Worm (Caenorhabditis elegans) whole organism, late embryonic: ENCODE measurements around the gene pmpl-1.

Experiments used
- C08G9.2 ChIP-seq: sonication (generic microtip); optimal IDR thresholded peaks from 2 replicates; lab custom pipeline; 2016; ENCODE audit warnings: mild to moderate bottlenecking, missing genetic modification characterization, moderate library complexity, missing compliant biosample characterization
- C38D4.7 ChIP-seq: fragments of 200-800 bp; sonication (Bioruptor generic); optimal IDR thresholded peaks from 2 replicates; lab custom pipeline; 2018; ENCODE audit warnings: mild to moderate bottlenecking, missing genetic modification characterization, moderate library complexity, missing compliant biosample characterization
- T23F11.4 ChIP-seq: fragments of 200-800 bp; sonication (Bioruptor generic); optimal IDR thresholded peaks from 2 replicates; lab custom pipeline; 2018; ENCODE audit warnings: mild to moderate bottlenecking, missing genetic modification characterization, missing compliant biosample characterization
- ama-1 ChIP-seq: fragments of 150-350 bp; optimal IDR thresholded peaks from 2 replicates; lab custom pipeline; 2014
- ceh-18 ChIP-seq: sonication (generic microtip); optimal IDR thresholded peaks from 2 replicates; lab custom pipeline; 2016; ENCODE audit warnings: missing genetic modification characterization, missing compliant biosample characterization
- ceh-19 ChIP-seq: fragments of 200-800 bp; sonication (Bioruptor generic); optimal IDR thresholded peaks from 2 replicates; lab custom pipeline; 2018; ENCODE audit warnings: mild to moderate bottlenecking, missing genetic modification characterization, missing compliant biosample characterization
- ceh-2 ChIP-seq: sonication (generic microtip); optimal IDR thresholded peaks from 2 replicates; lab custom pipeline; 2016; ENCODE audit warnings: missing genotype, missing genetic modification characterization, missing compliant biosample characterization
- ceh-24 ChIP-seq: sonication (generic microtip); optimal IDR thresholded peaks from 2 replicates; lab custom pipeline; 2016; ENCODE audit warnings: mild to moderate bottlenecking, missing genetic modification characterization, missing compliant biosample characterization
- ceh-31 ChIP-seq: sonication (generic microtip); optimal IDR thresholded peaks from 2 replicates; lab custom pipeline; 2016; ENCODE audit warnings: missing genetic modification characterization, missing compliant biosample characterization
- ceh-45 ChIP-seq: fragments of 200-800 bp; sonication (Bioruptor generic); IDR thresholded peaks from 2 replicates; pipeline ENCODE4 v1.3.6; 2022; ENCODE audit warnings: missing genetic modification reagents, missing genetic modification characterization, missing compliant biosample characterization
- ceh-6 ChIP-seq: fragments of 200-800 bp; sonication (Bioruptor generic); optimal IDR thresholded peaks from 2 replicates; lab custom pipeline; 2018; ENCODE audit warnings: mild to moderate bottlenecking, missing genetic modification characterization, missing compliant biosample characterization
- che-1 ChIP-seq: sonication (generic microtip); optimal IDR thresholded peaks from 2 replicates; lab custom pipeline; 2016; ENCODE audit warnings: mild to moderate bottlenecking, missing genetic modification characterization, missing compliant biosample characterization
- ets-4 ChIP-seq: sonication (generic microtip); optimal IDR thresholded peaks from 2 replicates; lab custom pipeline; 2016; ENCODE audit warnings: missing genetic modification characterization, missing compliant biosample characterization
- fax-1 ChIP-seq: sonication (generic microtip); optimal IDR thresholded peaks from 2 replicates; lab custom pipeline; 2016; ENCODE audit warnings: missing genotype, missing genetic modification characterization, missing compliant biosample characterization
- fkh-10 ChIP-seq: fragments of 150-350 bp; optimal IDR thresholded peaks from 2 replicates; lab custom pipeline; 2014; ENCODE audit warnings: missing biosample characterization, missing genetic modification reagents, missing genetic modification characterization
- fkh-6 ChIP-seq: sonication (generic microtip); optimal IDR thresholded peaks from 2 replicates; lab custom pipeline; 2016; ENCODE audit warnings: missing genetic modification characterization, missing compliant biosample characterization
- gmeb-2 ChIP-seq: sonication (generic microtip); optimal IDR thresholded peaks from 2 replicates; lab custom pipeline; 2016; ENCODE audit warnings: missing genetic modification characterization, inconsistent platforms, missing compliant biosample characterization
- hlh-15 ChIP-seq: sonication (generic microtip); optimal IDR thresholded peaks from 2 replicates; lab custom pipeline; 2016; ENCODE audit warnings: missing genetic modification characterization, missing compliant biosample characterization
- hlh-6 ChIP-seq: sonication (generic microtip); optimal IDR thresholded peaks from 2 replicates; lab custom pipeline; 2016; ENCODE audit warnings: missing genotype, missing genetic modification characterization, missing compliant biosample characterization
- lim-6 ChIP-seq: sonication (generic microtip); optimal IDR thresholded peaks from 2 replicates; lab custom pipeline; 2016; ENCODE audit warnings: missing genetic modification characterization, missing compliant biosample characterization
- nfya-1 ChIP-seq: sonication (generic microtip); optimal IDR thresholded peaks from 2 replicates; lab custom pipeline; 2017; ENCODE audit warnings: missing genetic modification characterization, mild to moderate bottlenecking, missing compliant biosample characterization, antibody characterized with exemption, moderate library complexity
- nhr-11 ChIP-seq: fragments of 150-350 bp; optimal IDR thresholded peaks from 2 replicates; lab custom pipeline; 2014; ENCODE audit warnings: missing biosample characterization, missing genetic modification characterization
- npax-4 ChIP-seq: sonication (generic microtip); optimal IDR thresholded peaks from 2 replicates; lab custom pipeline; 2016; ENCODE audit warnings: missing genetic modification characterization, missing compliant biosample characterization
- odd-2 ChIP-seq: sonication (generic microtip); optimal IDR thresholded peaks from 2 replicates; lab custom pipeline; 2017; ENCODE audit warnings: antibody characterized with exemption, mild to moderate bottlenecking, missing genetic modification characterization, missing compliant biosample characterization
- pha-2 ChIP-seq: sonication (generic microtip); optimal IDR thresholded peaks from 2 replicates; lab custom pipeline; 2017; ENCODE audit warnings: mild to moderate bottlenecking, missing genetic modification characterization, missing compliant biosample characterization
- ref-2 ChIP-seq: sonication (generic microtip); optimal IDR thresholded peaks from 2 replicates; lab custom pipeline; 2016; ENCODE audit warnings: missing genetic modification characterization, missing compliant biosample characterization
- sdc-2 ChIP-seq: sonication (generic microtip); optimal IDR thresholded peaks from 2 replicates; lab custom pipeline; 2016; ENCODE audit warnings: missing genotype, missing genetic modification characterization, missing compliant biosample characterization
- sox-2 ChIP-seq: fragments of 200-800 bp; sonication (Bioruptor generic); IDR thresholded peaks from 2 replicates; pipeline ENCODE4 v1.3.6; 2022; ENCODE audit warnings: missing genetic modification reagents, missing genetic modification characterization, missing compliant biosample characterization
- sox-4 ChIP-seq: sonication (generic microtip); optimal IDR thresholded peaks from 2 replicates; lab custom pipeline; 2017; ENCODE audit warnings: mild to moderate bottlenecking, missing genetic modification characterization, inconsistent platforms, missing compliant biosample characterization
- tbx-2 ChIP-seq: sonication (generic microtip); optimal IDR thresholded peaks from 2 replicates; lab custom pipeline; 2016; ENCODE audit warnings: missing genetic modification characterization, missing compliant biosample characterization
- unc-42 ChIP-seq: sonication (generic microtip); optimal IDR thresholded peaks from 2 replicates; lab custom pipeline; 2016; ENCODE audit warnings: missing genotype, missing genetic modification characterization, missing compliant biosample characterization
- unc-86 ChIP-seq: sonication (generic microtip); optimal IDR thresholded peaks from 2 replicates; lab custom pipeline; 2016; ENCODE audit warnings: missing genetic modification characterization, missing compliant biosample characterization
- zip-5 ChIP-seq: sonication (generic microtip); optimal IDR thresholded peaks from 2 replicates; lab custom pipeline; 2016; ENCODE audit warnings: missing genetic modification characterization, missing compliant biosample characterization

The pmpl-1 gene

ce11 chrX:3803314-3803713 is 15.5 kb downstream of the pmpl-1 start, which contains the start of gene F35A5.8 (continued):
- no peak for TF ChIP-seq pha-2 (tag; lab: Kevin White, UChicago)
- TF ChIP-seq hlh-15: no peak
- peak; percentile 66 for TF ChIP-seq sox-2 (GFP tag; lab: Robert Waterston, UW)
- TF ChIP-seq nhr-11: no peak
- peak; percentile 94 for TF ChIP-seq unc-42 (tag; lab: Kevin White, UChicago)

ce11 chrX:3804837-3805236 is 17.0 kb downstream of the pmpl-1 start, which contains the start of gene F35A5.2:
F35A5.2 (plus strand) TSS chrX:3805137.
- TF ChIP-seq hlh-6 (tag; lab: Kevin White, UChicago): no peak
- no peak for TF ChIP-seq che-1 (tag; lab: Kevin White, UChicago)
- TF ChIP-seq ceh-31 (tag; lab: Kevin White, UChicago): no peak
- no peak for TF ChIP-seq C08G9.2 (tag; lab: Kevin White, UChicago)
- no peak for TF ChIP-seq ceh-2 (tag; lab: Kevin White, UChicago)
- TF ChIP-seq gmeb-2 (tag; lab: Kevin White, UChicago): no peak
- no peak for TF ChIP-seq T23F11.4 (GFP tag; lab: Kevin White, UChicago)
- no peak for TF ChIP-seq sdc-2
- TF ChIP-seq ceh-19 (GFP tag; lab: Kevin White, UChicago): no peak
- no peak for TF ChIP-seq fax-1 (tag; lab: Kevin White, UChicago)
- TF ChIP-seq pha-2 (tag; lab: Kevin White, UChicago): no peak
- no peak for TF ChIP-seq nhr-11
- no peak for TF ChIP-seq nfya-1 (tag; lab: Kevin White, UChicago)
- TF ChIP-seq, all 69 proteins: peak for 0

ce11 chrX:3807166-3807565 is 19.3 kb downstream of the pmpl-1 start, which contains the start of gene F35A5.1:
F35A5.1 (plus strand) TSS chrX:3807466.
- TF ChIP-seq gmeb-2 (tag; lab: Kevin White, UChicago): no peak
- no peak for TF ChIP-seq ets-4 (tag; lab: Kevin White, UChicago)
- TF ChIP-seq unc-86 (tag; lab: Kevin White, UChicago): no peak
- TF ChIP-seq fax-1 (tag; lab: Kevin White, UChicago): no peak
- no peak for TF ChIP-seq lim-6
- TF ChIP-seq ceh-24: no peak
- TF ChIP-seq npax-4: no peak
- TF ChIP-seq sox-2 (GFP tag; lab: Robert Waterston, UW): no peak
- no peak for TF ChIP-seq C38D4.7 (GFP tag; lab: Kevin White, UChicago)
- no peak for TF ChIP-seq C08G9.2 (tag; lab: Kevin White, UChicago)
- TF ChIP-seq, all 69 proteins: peak for 0

- TF ChIP-seq sox-4 (tag; lab: Kevin White, UChicago) (no peak), ceh-45 (GFP tag; lab: Robert Waterston, UW) (no peak), zip-5 (no peak), hlh-6 (tag; lab: Kevin White, UChicago) (no peak), fkh-10 (GFP tag; lab: Kevin White, UChicago) (no peak), odd-2 (no peak), ceh-19 (GFP tag; lab: Kevin White, UChicago) (no peak), ceh-6 (GFP tag; lab: Kevin White, UChicago) (no peak), ama-1 (no peak), C08G9.2 (tag; lab: Kevin White, UChicago) (no peak), fkh-6 (tag; lab: Kevin White, UChicago) (no peak), tbx-2 (tag; lab: Kevin White, UChicago) (no peak)
These were observed 27.0 kb downstream of the pmpl-1 start for ce11 chrX:3814827-3815226.

- TF ChIP-seq ceh-31 (tag; lab: Kevin White, UChicago) (no peak), unc-86 (tag; lab: Kevin White, UChicago) (no peak), ceh-18 (tag; lab: Kevin White, UChicago) (no peak), ref-2 (tag; lab: Kevin White, UChicago) (no peak), che-1 (tag; lab: Kevin White, UChicago) (no peak)
These were observed 31.2 kb downstream of the pmpl-1 start for ce11 chrX:3818856-3819524.
